Worm (Caenorhabditis elegans): ENCODE data around the gene pfn-2.

Gene pfn-2

DNA sequence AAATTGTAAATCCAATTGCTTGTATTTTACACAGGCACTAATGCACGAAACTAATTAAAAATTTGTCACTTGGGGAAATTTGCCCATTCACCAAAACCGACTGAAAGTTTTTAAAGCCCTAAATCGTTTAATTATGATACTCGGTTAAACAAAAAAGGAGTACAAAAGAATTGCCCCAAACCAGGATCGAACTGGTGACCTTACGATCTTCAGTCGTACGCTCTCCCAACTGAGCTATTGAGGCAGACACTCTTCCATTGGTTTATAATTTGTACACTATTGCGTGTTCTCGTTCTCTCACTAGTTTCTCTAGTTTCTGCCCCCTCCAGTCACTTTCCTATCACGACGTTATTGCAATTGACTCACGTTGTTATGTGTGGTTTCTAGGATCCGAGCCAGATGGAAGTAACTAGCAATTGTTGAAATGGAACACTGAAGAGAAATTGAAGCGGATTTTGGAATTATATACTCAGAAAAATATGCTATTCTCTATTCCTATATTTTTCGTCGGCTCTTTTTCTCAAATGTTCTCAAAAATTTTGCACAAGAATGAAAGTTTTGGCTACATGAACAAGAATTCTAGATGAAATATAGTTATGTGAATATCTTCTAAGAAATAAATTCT lies 34.5 kb downstream of the pfn-2 start (continued):
- no peak for TF ChIP-seq hrde-1 (tag; optimal IDR thresholded peaks at IDR 0.05; ENCODE audit: borderline replicate concordance)
- TF ChIP-seq pbrm-1 (GFP tag; IDR thresholded peaks at IDR 0.05), result 0 out of 2 replicates have a peak, but pooled peaks have one; percentile 49
- no peak for TF ChIP-seq F37B4.10 (GFP tag; IDR thresholded peaks at IDR 0.05)
- TF ChIP-seq sea-2 (GFP tag; IDR thresholded peaks at IDR 0.05), result no peak
- TF ChIP-seq ekl-4 (GFP tag; IDR thresholded peaks at IDR 0.05), result no peak; the same call in 1 of the 2 replicates
- TF ChIP-seq egrh-3 (GFP tag; IDR thresholded peaks at IDR 0.05), result no peak
- TF ChIP-seq ceh-91 (GFP tag; IDR thresholded peaks at IDR 0.05), result no peak
- no peak for TF ChIP-seq B0035.1 (tag; optimal IDR thresholded peaks at IDR 0.05)
- TF ChIP-seq ceh-100 (GFP tag; IDR thresholded peaks at IDR 0.05), result no peak
- peak; percentile 89; the same call in 1 of the 2 replicates for TF ChIP-seq ztf-25 (GFP tag; IDR thresholded peaks at IDR 0.05)
- peak; percentile 81 for TF ChIP-seq zim-3 (tag; optimal IDR thresholded peaks at IDR 0.05)
- no peak for TF ChIP-seq madf-6 (GFP tag; IDR thresholded peaks at IDR 0.05)
- TF ChIP-seq snpc-1.1 (tag; optimal IDR thresholded peaks at IDR 0.05; ENCODE audit: insufficient read depth), result peak; percentile 83
- no peak for TF ChIP-seq dox-1 (GFP tag; IDR thresholded peaks at IDR 0.05)
- peak; percentile 62 for TF ChIP-seq mxl-1 (tag; optimal IDR thresholded peaks at IDR 0.05)
- TF ChIP-seq Y56A3A.18 (GFP tag; IDR thresholded peaks at IDR 0.05), result peak; percentile 65; the same call in 1 of the 2 replicates
- peak; percentile 24 for TF ChIP-seq nhr-179 (tag; optimal IDR thresholded peaks at IDR 0.05)
- no peak for TF ChIP-seq Y53F4B.3 (GFP tag; IDR thresholded peaks at IDR 0.05)
- no peak for TF ChIP-seq unc-130 (GFP tag; optimal IDR thresholded peaks at IDR 0.05)
- no peak for TF ChIP-seq zfh-2 (GFP tag; conservative IDR thresholded peaks at IDR 0.05)
- TF ChIP-seq F52B5.7 (tag; optimal IDR thresholded peaks at IDR 0.05), result no peak
- no peak for TF ChIP-seq F57C9.4 (tag; optimal IDR thresholded peaks at IDR 0.05)
- no peak for TF ChIP-seq madf-8 (GFP tag; conservative IDR thresholded peaks at IDR 0.05)
- TF ChIP-seq hlh-26 (GFP tag; conservative IDR thresholded peaks at IDR 0.05), result no peak
- peak; percentile 75 for TF ChIP-seq hmg-1.2 (GFP tag; IDR thresholded peaks at IDR 0.05)
- no peak for TF ChIP-seq F57A8.1 (GFP tag; optimal IDR thresholded peaks at IDR 0.05)
- TF ChIP-seq ceh-27 (GFP tag; optimal IDR thresholded peaks at IDR 0.05), result peak; percentile 54
- TF ChIP-seq Y67H2A.10 (GFP tag; conservative IDR thresholded peaks at IDR 0.05), result no peak
- TF ChIP-seq sdz-38 (tag; optimal IDR thresholded peaks at IDR 0.05), result no peak
- TF ChIP-seq ztf-18 (tag; optimal IDR thresholded peaks at IDR 0.05), result peak; percentile 27
- no peak for TF ChIP-seq F49E8.2 (tag; optimal IDR thresholded peaks at IDR 0.05; ENCODE audit: insufficient read depth)
- peak; percentile 50; the same call in 1 of the 2 replicates for TF ChIP-seq aptf-2 (GFP tag; conservative IDR thresholded peaks at IDR 0.05)
- TF ChIP-seq ztf-6 (GFP tag; IDR thresholded peaks at IDR 0.05), result no peak
- TF ChIP-seq nhr-27 (tag; optimal IDR thresholded peaks at IDR 0.05), result no peak
- no peak for TF ChIP-seq xnd-1 (tag; optimal IDR thresholded peaks at IDR 0.05)
- TF ChIP-seq T26A5.8 (tag; optimal IDR thresholded peaks at IDR 0.05), result peak; percentile 32
- peak; percentile 85 for TF ChIP-seq lin-26 (GFP tag; IDR thresholded peaks at IDR 0.05)
- no peak for TF ChIP-seq cebp-1 (GFP tag; IDR thresholded peaks at IDR 0.05)
- TF ChIP-seq cebp-1 (tag; optimal IDR thresholded peaks at IDR 0.05), result no peak
- TF ChIP-seq ztf-3 (GFP tag; optimal IDR thresholded peaks at IDR 0.05), result no peak
- no peak for TF ChIP-seq cebp-2 (GFP tag; IDR thresholded peaks at IDR 0.05)
- no peak for TF ChIP-seq Y95B8A.8 (GFP tag; IDR thresholded peaks at IDR 0.05)
- TF ChIP-seq ets-4 (GFP tag; optimal IDR thresholded peaks at IDR 0.05), result no peak
- peak; percentile 14 for TF ChIP-seq K12H6.12 (tag; optimal IDR thresholded peaks at IDR 0.05)
- TF ChIP-seq akir-1 (GFP tag; optimal IDR thresholded peaks at IDR 0.05), result no peak
- peak; percentile 86 for TF ChIP-seq snpc-3.4 (tag; optimal IDR thresholded peaks at IDR 0.05)
- no peak for TF ChIP-seq fkh-3 (tag; optimal IDR thresholded peaks at IDR 0.05)
- peak; percentile 34 for TF ChIP-seq F10E7.11 (tag; optimal IDR thresholded peaks at IDR 0.05)

All from whole organism, young adult.